Worm (Caenorhabditis elegans): ENCODE data around the gene C06E4.3.

DNA sequence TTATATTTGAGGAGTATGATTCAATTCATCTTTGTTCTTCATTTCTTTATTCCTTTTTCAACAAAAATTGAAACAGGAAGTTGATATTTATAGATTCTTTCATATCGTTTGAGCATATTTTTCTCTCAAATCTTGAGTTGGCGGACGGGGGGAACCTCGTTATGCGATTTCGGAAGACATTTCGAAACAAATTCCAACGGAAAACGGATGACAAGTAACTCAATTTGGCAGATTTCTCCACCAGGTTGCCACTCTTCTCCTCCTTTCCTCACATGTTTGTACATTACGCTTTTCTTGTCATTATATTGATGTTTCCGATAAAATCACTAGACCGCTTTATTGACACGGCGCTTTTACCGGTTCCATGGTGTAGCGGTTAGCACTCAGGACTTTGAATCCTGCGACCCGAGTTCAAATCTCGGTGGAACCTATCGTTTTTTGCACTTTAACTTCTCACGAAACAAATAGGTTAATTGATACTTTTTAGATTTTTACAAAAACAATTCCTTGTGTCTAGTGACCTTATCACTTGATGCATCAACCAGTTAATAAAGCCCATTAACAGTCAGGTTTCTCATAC, 14.4 kb downstream of the C06E4.3 start:
- TF ChIP-seq flt-1 (GFP tag; IDR thresholded peaks at IDR 0.05) (no peak), hnd-1 (tag; optimal IDR thresholded peaks at IDR 0.05) (no peak), F13C5.2 (tag; optimal IDR thresholded peaks at IDR 0.05) (no peak), aly-1 (tag; optimal IDR thresholded peaks at IDR 0.05) (no peak), hmbx-1 (tag; optimal IDR thresholded peaks at IDR 0.05) (no peak), B0310.2 (tag; optimal IDR thresholded peaks at IDR 0.05) (no peak), hmg-4 (GFP tag; optimal IDR thresholded peaks at IDR 0.05) (no peak)

Data from whole organism, early embryonic.